Worm (Caenorhabditis elegans): ENCODE data around the gene K03B8.14.

K03B8.14 gene

ce11 chrV:11390394-11390793, at the start of gene K03B8.14, which contains the start of gene K03B8.11:
TSS of gene K03B8.14 (plus strand) at chrV:11390503.
TSS of gene K03B8.11 (minus strand) at chrV:11390494.
- TF ChIP-seq snpc-4 (tag; optimal IDR thresholded peaks at IDR 0.05) (no peak), irx-1 (tag; optimal IDR thresholded peaks at IDR 0.05) (no peak), nhr-85 (tag) (no peak), lin-39 (tag; optimal IDR thresholded peaks at IDR 0.05) (no peak), mep-1 (tag; optimal IDR thresholded peaks at IDR 0.05) (no peak), egl-27 (tag; optimal IDR thresholded peaks at IDR 0.05) (no peak), hpl-2 (GFP tag; optimal IDR thresholded peaks at IDR 0.05) (no peak), nhr-90 (tag; optimal IDR thresholded peaks at IDR 0.05; ENCODE audit: poor library complexity) (no peak), efl-1 (optimal IDR thresholded peaks at IDR 0.05) (no peak), efl-1 (GFP tag; optimal IDR thresholded peaks at IDR 0.05 in 1 of 2) (no peak), mef-2 (tag; optimal IDR thresholded peaks at IDR 0.05) (no peak), pax-3 (tag; optimal IDR thresholded peaks at IDR 0.05) (no peak), ztf-4 (tag; optimal IDR thresholded peaks at IDR 0.05) (no peak), tbx-2 (tag; optimal IDR thresholded peaks at IDR 0.05) (no peak), nhr-76 (tag; optimal IDR thresholded peaks at IDR 0.05) (no peak), ceh-88 (GFP tag; IDR thresholded peaks at IDR 0.05) (no peak), efl-3 (GFP tag; optimal IDR thresholded peaks at IDR 0.05) (no peak), dsc-1 (tag; optimal IDR thresholded peaks at IDR 0.05) (no peak)

- TF ChIP-seq tbx-2 (tag; optimal IDR thresholded peaks at IDR 0.05) (peak; percentile 5), fkh-10 (GFP tag; optimal IDR thresholded peaks at IDR 0.05) (peak; percentile 90), aly-2 (tag; optimal IDR thresholded peaks at IDR 0.05) (no peak), ces-1 (GFP tag; optimal IDR thresholded peaks at IDR 0.05) (peak; percentile 63), unc-30 (tag; optimal IDR thresholded peaks at IDR 0.05) (no peak), ceh-82 (tag; optimal IDR thresholded peaks at IDR 0.05) (peak; percentile 29 to 48 (median 34)), lin-14 (GFP tag; optimal IDR thresholded peaks at IDR 0.05) (peak; percentile 77)
Observed at ce11 chrV:11341130-11341675, 49.1 kb upstream of the K03B8.14 start.

DNA sequence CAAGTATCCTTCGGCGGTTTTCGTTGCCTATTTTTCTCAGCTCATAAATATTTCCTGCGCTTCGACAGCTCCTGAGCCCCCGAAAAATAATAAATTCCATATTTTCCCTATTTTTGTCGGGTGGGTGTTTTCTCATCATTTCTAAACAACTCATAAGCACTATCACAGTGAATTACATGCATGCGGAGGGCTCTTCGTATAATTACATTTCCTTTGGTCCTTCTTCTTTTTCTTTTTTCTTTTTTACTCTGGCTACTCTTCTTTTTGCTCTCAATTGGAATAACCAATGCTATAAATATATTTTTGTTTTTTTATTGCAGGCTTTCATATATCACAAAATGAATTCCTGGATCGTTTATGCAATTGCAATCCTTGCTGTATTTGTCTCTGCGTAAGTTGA, 48.4 kb upstream of the K03B8.14 start, which contains the start of gene T02E9.5:
Gene T02E9.5 (plus strand): TSS at position 321 of the 400 bp plus-strand sequence.
- TF ChIP-seq sptf-1 (tag; optimal IDR thresholded peaks at IDR 0.05): no peak
- peak; percentile 66 for TF ChIP-seq lin-14 (GFP tag; optimal IDR thresholded peaks at IDR 0.05)
- no peak for TF ChIP-seq blmp-1 (tag; optimal IDR thresholded peaks at IDR 0.05)
- TF ChIP-seq grh-1 (GFP tag; IDR thresholded peaks at IDR 0.05): no peak
- TF ChIP-seq aly-2 (tag; optimal IDR thresholded peaks at IDR 0.05): no peak
- TF ChIP-seq C04F5.9 (tag; optimal IDR thresholded peaks at IDR 0.05): no peak
- TF ChIP-seq sox-4 (tag; optimal IDR thresholded peaks at IDR 0.05): no peak
- TF ChIP-seq isw-1 (GFP tag; IDR thresholded peaks at IDR 0.05): no peak
- no peak for TF ChIP-seq unc-30 (tag; optimal IDR thresholded peaks at IDR 0.05)
- no peak for TF ChIP-seq nhr-85 (tag)
- no peak for TF ChIP-seq nhr-90 (tag; optimal IDR thresholded peaks at IDR 0.05; ENCODE audit: poor library complexity)
- TF ChIP-seq C16A3.4 (tag; optimal IDR thresholded peaks at IDR 0.05): no peak
- TF ChIP-seq swsn-7 (tag; optimal IDR thresholded peaks at IDR 0.05): no peak
- TF ChIP-seq tbx-2 (tag; optimal IDR thresholded peaks at IDR 0.05): no peak
- no peak for TF ChIP-seq nhr-11 (tag; optimal IDR thresholded peaks at IDR 0.05)
- TF ChIP-seq hlh-4 (tag; optimal IDR thresholded peaks at IDR 0.05): no peak
- no peak for TF ChIP-seq rnt-1 (tag; optimal IDR thresholded peaks at IDR 0.05)
- TF ChIP-seq skn-1 (tag; optimal IDR thresholded peaks at IDR 0.05): no peak
- peak; percentile 8 for TF ChIP-seq ces-1 (GFP tag; optimal IDR thresholded peaks at IDR 0.05)
- TF ChIP-seq unc-86 (tag; optimal IDR thresholded peaks at IDR 0.05): peak; percentile 31
- no peak for TF ChIP-seq ets-5 (GFP tag; IDR thresholded peaks at IDR 0.05)
- TF ChIP-seq ama-1 (optimal IDR thresholded peaks at IDR 0.05): no peak
- TF ChIP-seq snpc-4 (tag; optimal IDR thresholded peaks at IDR 0.05): no peak
- no peak for TF ChIP-seq F16B12.6 (tag; optimal IDR thresholded peaks at IDR 0.05)
- TF ChIP-seq lsy-2 (tag; optimal IDR thresholded peaks at IDR 0.05): peak in 1 of 2 experiments; percentile 2
- TF ChIP-seq nhr-20 (tag; optimal IDR thresholded peaks at IDR 0.05): no peak
- no peak for TF ChIP-seq nhr-77 (tag; optimal IDR thresholded peaks at IDR 0.05)
- TF ChIP-seq fkh-10 (GFP tag; optimal IDR thresholded peaks at IDR 0.05): no peak
- TF ChIP-seq ztf-4 (tag; optimal IDR thresholded peaks at IDR 0.05): no peak
- TF ChIP-seq aha-1 (tag; optimal IDR thresholded peaks at IDR 0.05): no peak
- TF ChIP-seq vab-15 (tag; optimal IDR thresholded peaks at IDR 0.05): no peak
- TF ChIP-seq pqm-1 (tag; optimal IDR thresholded peaks at IDR 0.05): no peak
- TF ChIP-seq ceh-63 (GFP tag; optimal IDR thresholded peaks at IDR 0.05): no peak
- no peak for TF ChIP-seq dsc-1 (tag; optimal IDR thresholded peaks at IDR 0.05)
- TF ChIP-seq fkh-4 (tag; optimal IDR thresholded peaks at IDR 0.05; ENCODE audit: borderline replicate concordance): no peak
- TF ChIP-seq unc-98 (GFP tag; IDR thresholded peaks at IDR 0.05): no peak
